Fruit fly (Drosophila melanogaster) whole organism, embryonic: ENCODE measurements around the gene Jhbp7.

Experiments
- ATbp ChIP-seq: fragments of 200-800 bp; sonication (Bioruptor generic); optimal IDR thresholded peaks from 2 replicates; lab custom pipeline; 2017; ENCODE audit warnings: missing biosample characterization, mild to moderate bottlenecking, missing genetic modification characterization, missing genetic modification reagents
- Bteb2 ChIP-seq: fragments of 200-800 bp; sonication (Bioruptor generic); optimal IDR thresholded peaks from 2 replicates; lab custom pipeline; 2016; ENCODE audit warnings: missing biosample characterization, missing genetic modification characterization
- CG11093 ChIP-seq: fragments of 200-800 bp; sonication (Bioruptor generic); IDR thresholded peaks from 3 replicates; pipeline ENCODE4 v1.3.6; 2022; ENCODE audit warnings: missing biosample characterization, missing genetic modification characterization
- CG11247 ChIP-seq: fragments of 200-800 bp; sonication (Bioruptor generic); IDR thresholded peaks from 2 replicates; pipeline ENCODE4 v1.3.6; 2022; ENCODE audit warnings: missing biosample characterization, missing genetic modification characterization
- CG11456 ChIP-seq: fragments of 200-800 bp; sonication (Bioruptor generic); IDR thresholded peaks from 3 replicates; pipeline ENCODE4 v1.3.6; 2022; ENCODE audit warnings: missing biosample characterization, missing genetic modification characterization
- CG12236 ChIP-seq: fragments of 200-800 bp; sonication (Bioruptor generic); optimal IDR thresholded peaks from 2 replicates; lab custom pipeline; 2016; ENCODE audit warnings: missing biosample characterization, missing genetic modification characterization
- CG12942 ChIP-seq: fragments of 200-800 bp; sonication (Bioruptor generic); optimal IDR thresholded peaks from 3 replicates; lab custom pipeline; 2016; ENCODE audit warnings: missing biosample characterization, missing genetic modification characterization
- CG15269 ChIP-seq: fragments of 200-800 bp; sonication (Bioruptor generic); optimal IDR thresholded peaks from 2 replicates; lab custom pipeline; 2018; ENCODE audit warnings: missing biosample characterization, mild to moderate bottlenecking, missing genetic modification characterization, moderate library complexity
- CG1647 ChIP-seq: fragments of 200-800 bp; sonication (Bioruptor generic); optimal IDR thresholded peaks from 3 replicates; lab custom pipeline; 2016; ENCODE audit warnings: missing biosample characterization, missing genetic modification characterization
- CG18262 ChIP-seq: fragments of 200-800 bp; optimal IDR thresholded peaks from 3 replicates; lab custom pipeline; 2019; ENCODE audit warnings: missing biosample characterization, mild to moderate bottlenecking, missing genetic modification characterization, moderate library complexity
- CG1832 ChIP-seq: fragments of 200-800 bp; sonication (Bioruptor generic); optimal IDR thresholded peaks from 2 replicates; lab custom pipeline; 2017; ENCODE audit warnings: missing biosample characterization, mild to moderate bottlenecking, missing genetic modification characterization, inconsistent platforms
- CG2120 ChIP-seq: fragments of 200-800 bp; sonication (Bioruptor generic); optimal IDR thresholded peaks from 3 replicates; lab custom pipeline; 2016; ENCODE audit warnings: missing biosample characterization, missing genetic modification characterization
- CG30403 ChIP-seq: fragments of 200-800 bp; sonication (Bioruptor generic); optimal IDR thresholded peaks from 3 replicates; lab custom pipeline; 2016; ENCODE audit warnings: missing biosample characterization, missing genetic modification characterization
- CG30431 ChIP-seq: fragments of 200-800 bp; sonication (Bioruptor generic); optimal IDR thresholded peaks from 2 replicates; lab custom pipeline; 2017; ENCODE audit warnings: missing biosample characterization, missing genetic modification characterization
- CG3065 ChIP-seq: fragments of 200-800 bp; sonication (Bioruptor generic); optimal IDR thresholded peaks from 2 replicates; lab custom pipeline; 2016; ENCODE audit warnings: missing biosample characterization, missing genetic modification characterization
- CG34422 ChIP-seq: fragments of 200-800 bp; sonication (Bioruptor generic); IDR thresholded peaks from 3 replicates; pipeline ENCODE4 v1.3.6; 2022; ENCODE audit warnings: missing biosample characterization, missing genetic modification characterization
- CG4328 ChIP-seq: fragments of 200-800 bp; sonication (Bioruptor generic); optimal IDR thresholded peaks from 3 replicates; lab custom pipeline; 2017; ENCODE audit warnings: missing biosample characterization, missing genetic modification reagents, missing genetic modification characterization
- CG4730 ChIP-seq: fragments of 200-800 bp; sonication (Bioruptor generic); IDR thresholded peaks from 2 replicates; pipeline ENCODE4 v1.3.6; 2022; ENCODE audit warnings: missing biosample characterization, missing genetic modification characterization
- CG5245 ChIP-seq: fragments of 200-800 bp; sonication (Bioruptor generic); optimal IDR thresholded peaks from 3 replicates; lab custom pipeline; 2016; ENCODE audit warnings: missing biosample characterization, missing genetic modification characterization
- CG7271 ChIP-seq: fragments of 200-800 bp; sonication (Bioruptor generic); optimal IDR thresholded peaks from 2 replicates; lab custom pipeline; 2018; ENCODE audit warnings: missing biosample characterization, mild to moderate bottlenecking, missing genetic modification characterization, moderate library complexity
- CG7839 ChIP-seq: fragments of 200-800 bp; sonication (Bioruptor generic); optimal IDR thresholded peaks from 3 replicates; lab custom pipeline; 2018; ENCODE audit warnings: missing biosample characterization, mild to moderate bottlenecking, missing genetic modification characterization, moderate library complexity
- CG8089 ChIP-seq: fragments of 200-800 bp; sonication (Bioruptor generic); optimal IDR thresholded peaks from 3 replicates; lab custom pipeline; 2016; ENCODE audit warnings: missing biosample characterization, missing genetic modification characterization
- Camta ChIP-seq: fragments of 200-800 bp; sonication (Bioruptor generic); optimal IDR thresholded peaks from 2 replicates; lab custom pipeline; 2016; ENCODE audit warnings: missing biosample characterization, missing genetic modification characterization
- Dp ChIP-seq: fragments of 200-800 bp; sonication (Bioruptor generic); optimal IDR thresholded peaks from 2 replicates; lab custom pipeline; 2018; ENCODE audit warnings: missing biosample characterization, mild to moderate bottlenecking, missing genetic modification characterization, moderate library complexity
- E2f1 ChIP-seq: fragments of 200-800 bp; sonication (Bioruptor generic); IDR thresholded peaks from 2 replicates; pipeline ENCODE4 v1.3.6; 2022; ENCODE audit warnings: missing biosample characterization, missing genetic modification characterization
- Fer3 ChIP-seq: fragments of 200-800 bp; sonication (Bioruptor generic); optimal IDR thresholded peaks from 2 replicates; lab custom pipeline; 2018; ENCODE audit warnings: missing biosample characterization, mild to moderate bottlenecking, missing genetic modification characterization, moderate library complexity
- Hr51 ChIP-seq, 2 experiments: fragments of 200-800 bp; sonication (Bioruptor generic); optimal IDR thresholded peaks; 2 replicates in 1 of 2; 3 replicates in 1 of 2; lab custom pipeline; 2016 to 2018; ENCODE audit warnings: missing biosample characterization in 2 of 2, missing genetic modification characterization in 2 of 2, mild to moderate bottlenecking in 1 of 2, moderate library complexity in 1 of 2
- Spps ChIP-seq: fragments of 200-800 bp; sonication (Bioruptor generic); optimal IDR thresholded peaks from 2 replicates; lab custom pipeline; 2018; ENCODE audit warnings: missing biosample characterization, mild to moderate bottlenecking, missing genetic modification characterization
- Trl ChIP-seq, 3 experiments: fragments of >200 bp in 2 of 3; fragments of 200-800 bp in 1 of 3; sonication (Bioruptor generic) in 1 of 3; optimal IDR thresholded peaks; 2 replicates in 1 of 3; 3 replicates in 2 of 3; lab custom pipeline; 2016 to 2017; ENCODE audit warnings: missing biosample characterization in 1 of 3, missing genetic modification characterization in 1 of 3
- Xrp1 ChIP-seq: fragments of 200-800 bp; sonication (Bioruptor generic); IDR thresholded peaks from 2 replicates; pipeline ENCODE4 v1.3.6; 2022; ENCODE audit warnings: missing biosample characterization, missing genetic modification characterization
- amos ChIP-seq: fragments of 200-800 bp; sonication (Bioruptor generic); IDR thresholded peaks from 2 replicates; pipeline ENCODE4 v1.3.6; 2022; ENCODE audit warnings: missing biosample characterization, missing genetic modification characterization; ENCODE audit not compliant: partially characterized antibody
- ap ChIP-seq: fragments of 200-800 bp; sonication (Bioruptor generic); IDR thresholded peaks from 2 replicates; pipeline ENCODE4 v1.3.6; 2022; ENCODE audit warnings: missing biosample characterization, missing genetic modification characterization
- btn ChIP-seq: fragments of 200-800 bp; sonication (Bioruptor generic); optimal IDR thresholded peaks from 2 replicates; lab custom pipeline; 2016; ENCODE audit warnings: missing biosample characterization, missing genetic modification characterization
- cg ChIP-seq: fragments of 200-800 bp; sonication (Bioruptor generic); optimal IDR thresholded peaks from 3 replicates; lab custom pipeline; 2019; ENCODE audit warnings: missing biosample characterization, mild to moderate bottlenecking, missing genetic modification characterization, moderate library complexity
- da ChIP-seq: fragments of 200-800 bp; sonication (Bioruptor generic); optimal IDR thresholded peaks from 2 replicates; lab custom pipeline; 2016; ENCODE audit warnings: missing biosample characterization, missing genetic modification characterization
- dimm ChIP-seq: fragments of 200-800 bp; sonication (Bioruptor generic); IDR thresholded peaks from 2 replicates; pipeline ENCODE4 v1.3.6; 2022; ENCODE audit warnings: missing biosample characterization, missing genetic modification characterization
- dmrt99B ChIP-seq: fragments of 200-800 bp; sonication (Bioruptor generic); optimal IDR thresholded peaks from 2 replicates; lab custom pipeline; 2018; ENCODE audit warnings: missing biosample characterization, mild to moderate bottlenecking, missing genetic modification characterization, moderate library complexity
- emc ChIP-seq: fragments of 200-800 bp; sonication (Bioruptor generic); optimal IDR thresholded peaks from 2 replicates; lab custom pipeline; 2016; ENCODE audit warnings: missing biosample characterization, missing genetic modification characterization
- her ChIP-seq: fragments of 200-800 bp; sonication (Bioruptor generic); optimal IDR thresholded peaks from 2 replicates; lab custom pipeline; 2016; ENCODE audit warnings: missing biosample characterization, missing genetic modification characterization
- nerfin-2 ChIP-seq: fragments of 200-800 bp; sonication (Bioruptor generic); IDR thresholded peaks from 2 replicates; pipeline ENCODE4 v1.3.6; 2022; ENCODE audit warnings: missing biosample characterization, missing genetic modification characterization; ENCODE audit not compliant: partially characterized antibody
- org-1 ChIP-seq: fragments of 200-800 bp; sonication (Bioruptor generic); optimal IDR thresholded peaks from 2 replicates; lab custom pipeline; 2017; ENCODE audit warnings: missing biosample characterization, missing genetic modification characterization
- psq ChIP-seq: fragments of 200-800 bp; sonication (Bioruptor generic); optimal IDR thresholded peaks from 2 replicates; lab custom pipeline; 2017; ENCODE audit warnings: missing biosample characterization, missing genetic modification characterization
- pum ChIP-seq: fragments of 200-800 bp; sonication (Bioruptor generic); optimal IDR thresholded peaks from 2 replicates; lab custom pipeline; 2016; ENCODE audit warnings: missing biosample characterization, missing genetic modification characterization
- repo ChIP-seq: fragments of 200-800 bp; sonication (Bioruptor generic); optimal IDR thresholded peaks from 2 replicates; lab custom pipeline; 2016; ENCODE audit warnings: missing biosample characterization, missing genetic modification characterization
- sc ChIP-seq, 3 experiments: fragments of >200 bp in 2 of 3; fragments of 200-800 bp in 1 of 3; sonication (Bioruptor generic) in 1 of 3; optimal IDR thresholded peaks; 2 replicates in 2 of 3; 3 replicates in 1 of 3; lab custom pipeline; 2017; ENCODE audit warnings: mild to moderate bottlenecking in 1 of 3, missing biosample characterization in 1 of 3, missing genetic modification characterization in 1 of 3, missing genetic modification reagents in 1 of 3
- sens ChIP-seq: fragments of 200-800 bp; sonication (Bioruptor generic); peaks from one replicate; lab custom pipeline; 2016; ENCODE audit warnings: missing biosample characterization, missing genetic modification characterization
- tin ChIP-seq: fragments of 200-800 bp; sonication (Bioruptor generic); optimal IDR thresholded peaks from 3 replicates; lab custom pipeline; 2016; ENCODE audit warnings: missing biosample characterization, missing genetic modification characterization
- wek ChIP-seq: fragments of 200-800 bp; sonication (Bioruptor generic); optimal IDR thresholded peaks from 3 replicates; lab custom pipeline; 2018; ENCODE audit warnings: missing biosample characterization, mild to moderate bottlenecking, missing genetic modification characterization, moderate library complexity
- zen ChIP-seq: fragments of 200-800 bp; sonication (Bioruptor generic); optimal IDR thresholded peaks from 3 replicates; lab custom pipeline; 2018; ENCODE audit warnings: missing biosample characterization, mild to moderate bottlenecking, missing genetic modification characterization, moderate library complexity

Jhbp7 gene

DNA sequence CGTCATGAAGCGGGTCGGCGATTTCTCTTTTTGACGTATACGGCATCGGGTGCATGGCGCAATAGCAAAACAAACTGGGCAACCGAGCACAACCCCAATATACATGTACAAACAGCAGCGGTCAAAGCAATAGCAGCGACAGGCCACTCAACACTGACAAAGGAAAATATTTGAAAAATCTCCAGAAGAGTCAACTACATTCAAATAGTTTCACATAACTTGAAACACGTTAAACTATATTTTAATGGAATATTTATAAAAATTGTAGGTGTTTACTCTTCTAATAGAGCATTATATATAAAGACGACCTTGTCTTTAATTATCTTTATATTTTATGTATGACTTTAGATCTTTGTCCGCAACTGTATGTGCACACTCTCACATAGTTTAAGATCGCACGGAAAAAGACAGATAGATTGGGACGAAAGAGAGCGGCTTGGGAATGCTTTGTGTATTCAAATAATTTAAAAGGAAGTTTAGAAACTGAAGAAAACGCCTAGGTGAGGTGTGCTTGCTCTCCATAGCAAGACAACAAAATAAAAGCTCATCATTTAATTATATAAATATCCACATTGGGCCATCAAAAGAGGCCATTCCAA lies 29.9 kb upstream of the Jhbp7 start (continued):
- TF ChIP-seq Hr51 (GFP tag; optimal IDR thresholded peaks at IDR 0.05; lab: Kevin White, UChicago) (peak; percentile 34 to 89), amos (GFP tag; lab: Robert Waterston, UW) (no peak), CG7271 (no peak), CG2120 (GFP tag; lab: Kevin White, UChicago) (peak; percentile 55), Fer3 (tag; lab: Kevin White, UChicago) (peak; percentile 72), CG15269 (peak; percentile 87), Bteb2 (GFP tag; lab: Kevin White, UChicago) (no peak), Xrp1 (GFP tag; lab: Robert Waterston, UW) (peak; percentile 84), CG1647 (peak; percentile 40), ap (GFP tag; lab: Robert Waterston, UW) (peak; percentile 21; the same call in 1 of the 2 replicates), btn (GFP tag; lab: Kevin White, UChicago) (no peak), CG7839 (peak; percentile 80), CG1832 (GFP tag; lab: Kevin White, UChicago) (no peak), sens (peak; percentile 91), nerfin-2 (GFP tag; lab: Robert Waterston, UW) (no peak), CG18262 (tag; lab: Kevin White, UChicago) (peak; percentile 85), CG12236 (GFP tag; lab: Kevin White, UChicago) (peak; percentile 14), CG30403 (GFP tag; lab: Kevin White, UChicago) (peak; percentile 78), E2f1 (GFP tag; lab: Robert Waterston, UW) (peak; percentile 53), CG11247 (GFP tag; lab: Robert Waterston, UW) (no peak), psq (no peak), cg (GFP tag; lab: Kevin White, UChicago) (no peak), CG4730 (GFP tag; lab: Robert Waterston, UW) (peak; percentile 32; the same call in 1 of the 2 replicates), wek (peak; percentile 44), CG11456 (GFP tag; lab: Robert Waterston, UW) (peak; percentile 59; the same call in 1 of the 3 replicates), Spps (tag; lab: Kevin White, UChicago) (peak; percentile 39), CG34422 (GFP tag; lab: Robert Waterston, UW) (peak; percentile 58; the same call in 1 of the 3 replicates), pum (GFP tag; lab: Kevin White, UChicago) (peak; percentile 31), emc (GFP tag; lab: Kevin White, UChicago) (no peak), Camta (peak; percentile 40), CG12942 (GFP tag; lab: Kevin White, UChicago) (peak; percentile 53), CG8089 (GFP tag; lab: Kevin White, UChicago) (no peak), Trl (optimal IDR thresholded peaks at IDR 0.05; lab: Kevin White, UChicago) (no peak), Trl (GFP tag; optimal IDR thresholded peaks at IDR 0.05; lab: Kevin White, UChicago) (peak; percentile 21), dimm (GFP tag; lab: Robert Waterston, UW) (no peak), CG30431 (GFP tag; lab: Kevin White, UChicago) (peak; percentile 29), sc (optimal IDR thresholded peaks at IDR 0.05; lab: Kevin White, UChicago) (no peak), sc (GFP tag; optimal IDR thresholded peaks at IDR 0.05; lab: Kevin White, UChicago) (peak; percentile 51), repo (GFP tag; lab: Kevin White, UChicago) (no peak), her (GFP tag; lab: Kevin White, UChicago) (no peak), da (GFP tag; lab: Kevin White, UChicago) (no peak), Dp (GFP tag; lab: Kevin White, UChicago) (no peak), ATbp (GFP tag; lab: Kevin White, UChicago) (peak; percentile 78), org-1 (GFP tag; lab: Kevin White, UChicago) (peak; percentile 53), zen (peak; percentile 27), CG11093 (GFP tag; lab: Robert Waterston, UW) (0 out of 3 replicates have a peak, but pooled peaks have one; percentile 28), CG5245 (GFP tag; lab: Kevin White, UChicago) (peak; percentile 29), CG4328 (GFP tag; lab: Kevin White, UChicago) (peak; percentile 56), CG3065 (GFP tag; lab: Kevin White, UChicago) (peak; percentile 14), dmrt99B (tag; lab: Kevin White, UChicago) (peak; percentile 85), tin (GFP tag; lab: Kevin White, UChicago) (peak; percentile 65)
